Fruit fly (Drosophila melanogaster): Measurements from ENCODE around the gene CG10616.
A peak's percentile ranks its signal among the peaks of the same experiment; 100 is the strongest.

CG10616 gene

dm6 chr3L:12490418-12491035 is 19.0 kb downstream of the CG10616 start, which contains the start of gene CG10660 (continued):
- TF ChIP-seq fru (optimal IDR thresholded peaks at IDR 0.05) = no peak
- peak; percentile 61 for TF ChIP-seq trh (GFP tag; optimal IDR thresholded peaks at IDR 0.05)
- TF ChIP-seq CG14667 (GFP tag; IDR thresholded peaks at IDR 0.05) = 0 out of 2 replicates have a peak, but pooled peaks have one; percentile 29
- peak; percentile 85 for TF ChIP-seq CG2120 (GFP tag; optimal IDR thresholded peaks at IDR 0.05)
- TF ChIP-seq CG3407 (GFP tag; optimal IDR thresholded peaks at IDR 0.05) = peak; percentile 82
- peak; percentile 86 for TF ChIP-seq CG1024 (GFP tag; IDR thresholded peaks at IDR 0.05)
- peak; percentile 66; the same call in 1 of the 2 replicates for TF ChIP-seq bowl (GFP tag; IDR thresholded peaks at IDR 0.05)
- TF ChIP-seq dm (GFP tag; optimal IDR thresholded peaks at IDR 0.05) = peak; percentile 56
- peak; percentile 65 for TF ChIP-seq CG17802 (tag; optimal IDR thresholded peaks at IDR 0.05)
- peak; percentile 13 for TF ChIP-seq mirr (GFP tag; optimal IDR thresholded peaks at IDR 0.05)
- no peak for TF ChIP-seq fd102C (GFP tag; optimal IDR thresholded peaks at IDR 0.05)
- peak; percentile 86 for TF ChIP-seq Mrtf (GFP tag; IDR thresholded peaks at IDR 0.05)
- TF ChIP-seq CG9437 (GFP tag; optimal IDR thresholded peaks at IDR 0.05) = peak; percentile 77
- TF ChIP-seq CG4360 (GFP tag; IDR thresholded peaks at IDR 0.05) = 0 out of 2 replicates have a peak, but pooled peaks have one; percentile 42
- peak; percentile 62; the same call in 1 of the 2 replicates for TF ChIP-seq danr (GFP tag; IDR thresholded peaks at IDR 0.05)
- peak; percentile 87 for TF ChIP-seq CG2875 (GFP tag; optimal IDR thresholded peaks at IDR 0.05)
- peak; percentile 23 for TF ChIP-seq sd (tag; optimal IDR thresholded peaks at IDR 0.05)
- no peak for TF ChIP-seq Doc3 (GFP tag; IDR thresholded peaks at IDR 0.05; ENCODE audit: partially characterized antibody)
- TF ChIP-seq CG11398 (GFP tag; optimal IDR thresholded peaks at IDR 0.05) = peak; percentile 40
- TF ChIP-seq pzg (GFP tag; optimal IDR thresholded peaks at IDR 0.05) = no peak
- peak; percentile 82 for TF ChIP-seq Rx (GFP tag; IDR thresholded peaks at IDR 0.05)
- TF ChIP-seq CG2202 (tag; optimal IDR thresholded peaks at IDR 0.05) = peak; percentile 77
- TF ChIP-seq CG2712 (tag; optimal IDR thresholded peaks at IDR 0.05) = peak; percentile 91
- TF ChIP-seq CG6854 (GFP tag; optimal IDR thresholded peaks at IDR 0.05) = peak; percentile 76
- TF ChIP-seq lola (GFP tag; optimal IDR thresholded peaks at IDR 0.05) = peak in 1 of 3 experiments; percentile 86
- TF ChIP-seq run (tag; optimal IDR thresholded peaks at IDR 0.05) = peak; percentile 89
- TF ChIP-seq CG10979 (tag; optimal IDR thresholded peaks at IDR 0.05) = peak; percentile 91
- TF ChIP-seq Hr51 (GFP tag; optimal IDR thresholded peaks at IDR 0.05) = peak; percentile 71 to 94
- peak; percentile 32 for TF ChIP-seq CG30020 (tag; optimal IDR thresholded peaks at IDR 0.05)
- TF ChIP-seq CG17186 (GFP tag; optimal IDR thresholded peaks at IDR 0.05) = peak; percentile 49
- peak; percentile 55 for TF ChIP-seq zfh2 (GFP tag; optimal IDR thresholded peaks at IDR 0.05)
- TF ChIP-seq CG10462 (GFP tag; optimal IDR thresholded peaks at IDR 0.05) = peak; percentile 43
- no peak for TF ChIP-seq YL-1 (GFP tag; optimal IDR thresholded peaks at IDR 0.05)
- peak; percentile 22 for TF ChIP-seq CG34376 (GFP tag; optimal IDR thresholded peaks at IDR 0.05)
- no peak for TF ChIP-seq CG7963 (GFP tag; IDR thresholded peaks at IDR 0.05; ENCODE audit: partially characterized antibody)
- TF ChIP-seq Aef1 (GFP tag; IDR thresholded peaks at IDR 0.05) = peak; percentile 81
- peak; percentile 56 for TF ChIP-seq Antp (GFP tag; optimal IDR thresholded peaks at IDR 0.05)
- no peak for TF ChIP-seq bbx (GFP tag; IDR thresholded peaks at IDR 0.05; ENCODE audit: partially characterized antibody)
- TF ChIP-seq Ada2b (GFP tag; IDR thresholded peaks at IDR 0.05) = peak; percentile 88
- peak; percentile 77 for TF ChIP-seq dmrt11E (tag; optimal IDR thresholded peaks at IDR 0.05)
- peak; percentile 70 for TF ChIP-seq Hand (GFP tag; optimal IDR thresholded peaks at IDR 0.05)
- TF ChIP-seq CG8388 (GFP tag; optimal IDR thresholded peaks at IDR 0.05) = peak; percentile 91
- TF ChIP-seq CG10274 (GFP tag; optimal IDR thresholded peaks at IDR 0.05) = peak; percentile 12
- TF ChIP-seq CG14014 (GFP tag; IDR thresholded peaks at IDR 0.05) = peak; percentile 84
- TF ChIP-seq CG9932 (GFP tag; IDR thresholded peaks at IDR 0.05) = peak; percentile 68
- peak; percentile 79; the same call in 1 of the 2 replicates for TF ChIP-seq CG32532 (GFP tag; IDR thresholded peaks at IDR 0.05)
- TF ChIP-seq TFAM (GFP tag; optimal IDR thresholded peaks at IDR 0.05) = no peak
- peak; percentile 67 for TF ChIP-seq zen (tag; optimal IDR thresholded peaks at IDR 0.05)
- peak; percentile 76 for TF ChIP-seq CG13775 (GFP tag; optimal IDR thresholded peaks at IDR 0.05)
